Fruit fly (Drosophila melanogaster): ENCODE data around the gene p38a.

p38a gene

DNA sequence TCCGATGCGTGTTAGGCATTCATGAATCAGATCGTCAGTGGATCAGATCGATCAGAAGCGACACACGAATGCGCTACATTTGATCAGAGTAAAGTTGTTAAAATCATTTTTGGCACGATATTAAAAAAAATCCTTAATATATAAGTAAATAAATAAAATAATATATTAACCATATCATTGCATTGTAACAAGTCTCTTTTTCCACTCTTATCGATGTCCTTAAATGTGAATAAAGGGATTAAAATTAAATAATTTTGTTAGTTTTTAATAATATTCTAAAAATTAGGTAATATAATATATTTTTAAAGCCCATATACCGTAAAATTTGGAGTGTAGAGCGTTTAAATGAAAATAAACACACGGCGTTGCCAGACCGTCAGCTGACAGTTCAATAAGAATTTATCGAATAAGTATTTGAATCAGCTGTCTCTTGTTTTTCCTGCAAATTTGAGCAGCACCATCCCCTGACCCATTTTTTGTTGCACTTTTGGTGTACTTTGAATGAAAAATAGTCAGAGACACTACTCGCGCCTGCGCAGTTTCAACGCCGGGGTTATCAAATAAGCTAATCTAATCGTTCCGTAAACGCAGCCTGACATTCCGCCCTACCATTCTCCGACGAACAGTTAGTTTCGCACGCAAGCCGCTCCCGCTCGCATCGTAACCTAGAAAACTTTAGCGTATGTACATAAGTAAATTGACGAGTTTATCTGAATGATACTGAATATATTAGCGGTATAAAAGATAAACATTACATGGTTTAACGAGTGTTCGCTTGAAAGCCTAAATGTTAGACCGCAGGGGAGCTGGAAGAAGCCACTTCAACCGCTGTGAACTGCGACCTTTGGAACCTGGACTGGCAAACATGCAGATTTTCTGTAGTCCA lies at the start of gene p38a, which contains the start of gene CG6178 (continued):
- peak; percentile 82 for TF ChIP-seq CG4617 (GFP tag; optimal IDR thresholded peaks at IDR 0.05; ENCODE audit: borderline replicate concordance)
- TF ChIP-seq Stat92E (GFP tag; optimal IDR thresholded peaks at IDR 0.05) = peak in 1 of 3 experiments; percentile 76
- TF ChIP-seq tna (GFP tag; IDR thresholded peaks at IDR 0.05; ENCODE audit: partially characterized antibody) = no peak
- TF ChIP-seq ftz-f1 (GFP tag; optimal IDR thresholded peaks at IDR 0.05) = no peak
- peak; percentile 92 for TF ChIP-seq Atf6 (GFP tag; IDR thresholded peaks at IDR 0.05)
- TF ChIP-seq CG34224 (GFP tag; IDR thresholded peaks at IDR 0.05; ENCODE audit: partially characterized antibody) = 0 out of 3 replicates have a peak, but pooled peaks have one; percentile 25
- peak; percentile 59 for TF ChIP-seq Dp (GFP tag; optimal IDR thresholded peaks at IDR 0.05)
- peak; percentile 89 for TF ChIP-seq ci (GFP tag; IDR thresholded peaks at IDR 0.05)
- peak; percentile 65 for TF ChIP-seq tx (GFP tag; optimal IDR thresholded peaks at IDR 0.05)
- TF ChIP-seq trh (GFP tag; optimal IDR thresholded peaks at IDR 0.05) = peak; percentile 84
- TF ChIP-seq Abd-B (GFP tag; optimal IDR thresholded peaks at IDR 0.05) = peak; percentile 99
- peak; percentile 96 for TF ChIP-seq croc (GFP tag; conservative IDR thresholded peaks at IDR 0.05)
- peak; percentile 21 for TF ChIP-seq Mes4 (GFP tag; optimal IDR thresholded peaks at IDR 0.05)
- peak; percentile 33 for TF ChIP-seq Camta (GFP tag; optimal IDR thresholded peaks at IDR 0.05)
- peak; percentile 91 for TF ChIP-seq CG4820 (GFP tag; optimal IDR thresholded peaks at IDR 0.05)
- TF ChIP-seq CG11696 (GFP tag; IDR thresholded peaks at IDR 0.05) = peak; percentile 81
- peak; percentile 81 for TF ChIP-seq MBD-R2 (GFP tag; IDR thresholded peaks at IDR 0.05)
- TF ChIP-seq Fer3 (tag; optimal IDR thresholded peaks at IDR 0.05) = peak; percentile 98
- peak; percentile 74 for TF ChIP-seq CG7928 (GFP tag; optimal IDR thresholded peaks at IDR 0.05)
- peak; percentile 95 for TF ChIP-seq ttk (GFP tag; IDR thresholded peaks at IDR 0.05)
- no peak for TF ChIP-seq CG12744 (GFP tag; optimal IDR thresholded peaks at IDR 0.05)
- TF ChIP-seq ken (GFP tag; IDR thresholded peaks at IDR 0.05) = peak; percentile 94
- TF ChIP-seq grn (GFP tag; optimal IDR thresholded peaks at IDR 0.05) = peak; percentile 84
- TF ChIP-seq dati (GFP tag; IDR thresholded peaks at IDR 0.05) = peak; percentile 84
- peak; percentile 94 for TF ChIP-seq Ets65A (GFP tag)
- peak; percentile 94 for TF ChIP-seq scrt (GFP tag; optimal IDR thresholded peaks at IDR 0.05)
- TF ChIP-seq CG2120 (GFP tag; optimal IDR thresholded peaks at IDR 0.05) = peak; percentile 90
- TF ChIP-seq ranshi (GFP tag; IDR thresholded peaks at IDR 0.05) = peak; percentile 97
- TF ChIP-seq CG12299 (tag; optimal IDR thresholded peaks at IDR 0.05) = peak; percentile 94
- peak; percentile 93 for TF ChIP-seq H15 (GFP tag; IDR thresholded peaks at IDR 0.05)
- TF ChIP-seq H2.0 (GFP tag; IDR thresholded peaks at IDR 0.05) = peak; percentile 94
- peak; percentile 96 for TF ChIP-seq wor (GFP tag; IDR thresholded peaks at IDR 0.05)
- peak; percentile 94 for TF ChIP-seq CG2889 (GFP tag; IDR thresholded peaks at IDR 0.05)
- TF ChIP-seq ro (GFP tag; IDR thresholded peaks at IDR 0.05) = peak; percentile 92
- no peak for TF ChIP-seq vnd (GFP tag; IDR thresholded peaks at IDR 0.05; ENCODE audit: partially characterized antibody)
- TF ChIP-seq Atf-2 (GFP tag; optimal IDR thresholded peaks at IDR 0.05) = peak; percentile 43
- TF ChIP-seq CG33557 (GFP tag; optimal IDR thresholded peaks at IDR 0.05) = peak; percentile 84
- TF ChIP-seq pita (GFP tag; optimal IDR thresholded peaks at IDR 0.05) = no peak
- peak; percentile 96 for TF ChIP-seq Dbx (GFP tag; IDR thresholded peaks at IDR 0.05)
- TF ChIP-seq Xrp1 (GFP tag; IDR thresholded peaks at IDR 0.05) = peak; percentile 96
- peak; percentile 89 for TF ChIP-seq Deaf1 (tag; optimal IDR thresholded peaks at IDR 0.05)
- TF ChIP-seq Hand (GFP tag; optimal IDR thresholded peaks at IDR 0.05) = peak; percentile 95
- TF ChIP-seq al (GFP tag; IDR thresholded peaks at IDR 0.05) = peak; percentile 97
- no peak for TF ChIP-seq Opbp (GFP tag; IDR thresholded peaks at IDR 0.05; ENCODE audit: partially characterized antibody)
- TF ChIP-seq BEAF-32 (GFP tag; optimal IDR thresholded peaks at IDR 0.05) = peak; percentile 15
- peak; percentile 71 for TF ChIP-seq CG3838 (GFP tag; optimal IDR thresholded peaks at IDR 0.05)
- TF ChIP-seq CG8924 (tag; optimal IDR thresholded peaks at IDR 0.05) = peak; percentile 99
- peak; percentile 76 for TF ChIP-seq Dip3 (GFP tag; optimal IDR thresholded peaks at IDR 0.05)
- peak; percentile 82 for TF ChIP-seq toy (GFP tag; IDR thresholded peaks at IDR 0.05)
